Worm (Caenorhabditis elegans): Measurements from ENCODE around the gene F49F1.4.
A peak's percentile ranks its signal among the peaks of the same experiment; 100 is the strongest.

F49F1.4 gene

ce11 chrIV:4084109-4084508 is 31.4 kb downstream of the F49F1.4 start, which contains the start of gene C35B1.5:
Gene C35B1.5 (minus strand): TSS chrIV:4084209.
- TF ChIP-seq ref-1 (GFP tag; conservative IDR thresholded peaks at IDR 0.05) (no peak), klf-2 (GFP tag; conservative IDR thresholded peaks at IDR 0.05) (no peak), ztf-23 (GFP tag; IDR thresholded peaks at IDR 0.05) (no peak), med-1 (GFP tag; optimal IDR thresholded peaks at IDR 0.05; ENCODE audit: insufficient read depth) (no peak), ztf-29 (GFP tag; IDR thresholded peaks at IDR 0.05) (no peak), cog-1 (tag; optimal IDR thresholded peaks at IDR 0.05) (no peak), tab-1 (GFP tag; IDR thresholded peaks at IDR 0.05) (no peak)

- TF ChIP-seq tab-1 (GFP tag; IDR thresholded peaks at IDR 0.05) (no peak), ztf-29 (GFP tag; IDR thresholded peaks at IDR 0.05) (no peak)
Measured at ce11 chrIV:4083094-4083493, 32.4 kb downstream of the F49F1.4 start.

- TF ChIP-seq klf-2 (GFP tag; conservative IDR thresholded peaks at IDR 0.05) (no peak), T22C8.4 (GFP tag; IDR thresholded peaks at IDR 0.05) (no peak), ztf-29 (GFP tag; IDR thresholded peaks at IDR 0.05) (no peak), med-1 (GFP tag; optimal IDR thresholded peaks at IDR 0.05; ENCODE audit: insufficient read depth) (no peak), cog-1 (tag; optimal IDR thresholded peaks at IDR 0.05) (no peak), ref-1 (GFP tag; conservative IDR thresholded peaks at IDR 0.05) (no peak), tab-1 (GFP tag; IDR thresholded peaks at IDR 0.05) (no peak), flt-1 (GFP tag; IDR thresholded peaks at IDR 0.05) (no peak), ztf-23 (GFP tag; IDR thresholded peaks at IDR 0.05) (no peak)
Measured at ce11 chrIV:4082599-4082998, 32.9 kb downstream of the F49F1.4 start.

ce11 chrIV:4080846-4081245 is 34.7 kb downstream of the F49F1.4 start, which contains the start of the genes C35B1.9 and C35B1.3:
Gene C35B1.9 (minus strand): TSS chrIV:4080946.
Gene C35B1.3 (plus strand): TSS chrIV:4081151.
- TF ChIP-seq ref-1 (GFP tag; conservative IDR thresholded peaks at IDR 0.05) (no peak), tab-1 (GFP tag; IDR thresholded peaks at IDR 0.05) (no peak), flt-1 (GFP tag; IDR thresholded peaks at IDR 0.05) (no peak), T22C8.4 (GFP tag; IDR thresholded peaks at IDR 0.05) (no peak), ztf-23 (GFP tag; IDR thresholded peaks at IDR 0.05) (no peak), klf-2 (GFP tag; conservative IDR thresholded peaks at IDR 0.05) (no peak)

ce11 chrIV:4079514-4079913 is 36.0 kb downstream of the F49F1.4 start, which contains the start of gene C35B1.4:
Gene C35B1.4 (plus strand): TSS chrIV:4079814.
- TF ChIP-seq cog-1 (tag; optimal IDR thresholded peaks at IDR 0.05) (no peak), ref-1 (GFP tag; conservative IDR thresholded peaks at IDR 0.05) (no peak), klf-2 (GFP tag; conservative IDR thresholded peaks at IDR 0.05) (no peak), med-1 (GFP tag; optimal IDR thresholded peaks at IDR 0.05; ENCODE audit: insufficient read depth) (no peak), tab-1 (GFP tag; IDR thresholded peaks at IDR 0.05) (no peak), ztf-29 (GFP tag; IDR thresholded peaks at IDR 0.05) (no peak)

- TF ChIP-seq ztf-29 (GFP tag; IDR thresholded peaks at IDR 0.05) (no peak), ztf-23 (GFP tag; IDR thresholded peaks at IDR 0.05) (no peak), cog-1 (tag; optimal IDR thresholded peaks at IDR 0.05) (no peak), T22C8.4 (GFP tag; IDR thresholded peaks at IDR 0.05) (no peak), tab-1 (GFP tag; IDR thresholded peaks at IDR 0.05) (no peak), med-1 (GFP tag; optimal IDR thresholded peaks at IDR 0.05; ENCODE audit: insufficient read depth) (no peak), klf-2 (GFP tag; conservative IDR thresholded peaks at IDR 0.05) (no peak), flt-1 (GFP tag; IDR thresholded peaks at IDR 0.05) (no peak), ref-1 (GFP tag; conservative IDR thresholded peaks at IDR 0.05) (no peak)
Measured at ce11 chrIV:4078901-4079300, 36.6 kb downstream of the F49F1.4 start, which contains the start of gene C35B1.8. Gene C35B1.8 (minus strand): TSS chrIV:4079001.

ce11 chrIV:4076690-4077295 is 38.7 kb downstream of the F49F1.4 start:
- 0 out of 2 replicates have a peak, but pooled peaks have one; percentile 38 for TF ChIP-seq tab-1 (GFP tag; IDR thresholded peaks at IDR 0.05)
- no peak for TF ChIP-seq ref-1 (GFP tag; conservative IDR thresholded peaks at IDR 0.05)
- TF ChIP-seq flt-1 (GFP tag; IDR thresholded peaks at IDR 0.05), result 0 out of 2 replicates have a peak, but pooled peaks have one; percentile 26
- TF ChIP-seq klf-2 (GFP tag; conservative IDR thresholded peaks at IDR 0.05), result no peak
- TF ChIP-seq T22C8.4 (GFP tag; IDR thresholded peaks at IDR 0.05), result no peak
- no peak for TF ChIP-seq ztf-29 (GFP tag; IDR thresholded peaks at IDR 0.05)
- TF ChIP-seq cog-1 (tag; optimal IDR thresholded peaks at IDR 0.05), result no peak
- TF ChIP-seq med-1 (GFP tag; optimal IDR thresholded peaks at IDR 0.05; ENCODE audit: insufficient read depth), result no peak
- no peak for TF ChIP-seq ztf-23 (GFP tag; IDR thresholded peaks at IDR 0.05)

ce11 chrIV:4074610-4075009 is 40.9 kb downstream of the F49F1.4 start, which contains the start of gene W03D2.9:
Gene W03D2.9 (minus strand): TSS chrIV:4074710.
- TF ChIP-seq flt-1 (GFP tag; IDR thresholded peaks at IDR 0.05), result no peak
- no peak for TF ChIP-seq ztf-23 (GFP tag; IDR thresholded peaks at IDR 0.05)
- TF ChIP-seq med-1 (GFP tag; optimal IDR thresholded peaks at IDR 0.05; ENCODE audit: insufficient read depth), result no peak
- no peak for TF ChIP-seq tab-1 (GFP tag; IDR thresholded peaks at IDR 0.05)
- TF ChIP-seq ref-1 (GFP tag; conservative IDR thresholded peaks at IDR 0.05), result no peak

ce11 chrIV:4072027-4072426 is 43.5 kb downstream of the F49F1.4 start, which contains the start of gene pqn-75:
Gene pqn-75 (plus strand): TSS chrIV:4072327.
- TF ChIP-seq ztf-23 (GFP tag; IDR thresholded peaks at IDR 0.05) (no peak), ref-1 (GFP tag; conservative IDR thresholded peaks at IDR 0.05) (no peak), klf-2 (GFP tag; conservative IDR thresholded peaks at IDR 0.05) (no peak), tab-1 (GFP tag; IDR thresholded peaks at IDR 0.05) (no peak), flt-1 (GFP tag; IDR thresholded peaks at IDR 0.05) (no peak), med-1 (GFP tag; optimal IDR thresholded peaks at IDR 0.05; ENCODE audit: insufficient read depth) (no peak), T22C8.4 (GFP tag; IDR thresholded peaks at IDR 0.05) (no peak), ztf-29 (GFP tag; IDR thresholded peaks at IDR 0.05) (no peak), cog-1 (tag; optimal IDR thresholded peaks at IDR 0.05) (no peak)

ce11 chrIV:4070810-4071209 is 44.7 kb downstream of the F49F1.4 start:
- 0 out of 2 replicates have a peak, but pooled peaks have one; percentile 37 for TF ChIP-seq ztf-23 (GFP tag; IDR thresholded peaks at IDR 0.05)
- TF ChIP-seq tab-1 (GFP tag; IDR thresholded peaks at IDR 0.05), result no peak
